Fruit fly (Drosophila melanogaster) whole organism, embryonic: ENCODE results near the gene net.
A peak's percentile ranks its signal among the peaks of the same experiment; 100 is the strongest.

Experiments
- CG14014 ChIP-seq: fragments of 200-800 bp; sonication (Bioruptor generic); IDR thresholded peaks from 2 replicates; pipeline ENCODE4 v1.3.6; 2022; ENCODE audit warnings: missing biosample characterization, missing genetic modification characterization
- CG14667 ChIP-seq: fragments of 200-800 bp; sonication (Bioruptor generic); IDR thresholded peaks from 2 replicates; pipeline ENCODE4 v1.3.6; 2022; ENCODE audit warnings: missing biosample characterization, missing genetic modification characterization
- CG1529 ChIP-seq: fragments of 200-800 bp; sonication (Bioruptor generic); optimal IDR thresholded peaks from 3 replicates; lab custom pipeline; 2018; ENCODE audit warnings: missing biosample characterization, missing genetic modification characterization
- CG16779 ChIP-seq: fragments of 200-800 bp; sonication (Bioruptor generic); IDR thresholded peaks from 2 replicates; pipeline ENCODE4 v1.3.6; 2022; ENCODE audit warnings: missing biosample characterization, missing genetic modification characterization
- CG17385 ChIP-seq: fragments of 200-800 bp; sonication (Bioruptor generic); optimal IDR thresholded peaks from 3 replicates; lab custom pipeline; 2018; ENCODE audit warnings: missing biosample characterization, mild to moderate bottlenecking, missing genetic modification characterization
- CG17802 ChIP-seq: fragments of 200-800 bp; sonication (Bioruptor generic); optimal IDR thresholded peaks from 2 replicates; lab custom pipeline; 2018; ENCODE audit warnings: missing biosample characterization, mild to moderate bottlenecking, missing genetic modification characterization, moderate library complexity
- CG1832 ChIP-seq: fragments of 200-800 bp; sonication (Bioruptor generic); optimal IDR thresholded peaks from 2 replicates; lab custom pipeline; 2017; ENCODE audit warnings: missing biosample characterization, mild to moderate bottlenecking, missing genetic modification characterization, inconsistent platforms
- CG18619 ChIP-seq: fragments of 200-800 bp; sonication (Bioruptor generic); optimal IDR thresholded peaks from 3 replicates; lab custom pipeline; 2017; ENCODE audit warnings: missing biosample characterization, mild to moderate bottlenecking, missing genetic modification characterization
- CG2120 ChIP-seq: fragments of 200-800 bp; sonication (Bioruptor generic); optimal IDR thresholded peaks from 3 replicates; lab custom pipeline; 2016; ENCODE audit warnings: missing biosample characterization, missing genetic modification characterization
- CG30020 ChIP-seq: fragments of 200-800 bp; optimal IDR thresholded peaks from 2 replicates; lab custom pipeline; 2019; ENCODE audit warnings: missing biosample characterization, mild to moderate bottlenecking, missing genetic modification characterization, moderate library complexity
- CG31224 ChIP-seq: fragments of 200-800 bp; sonication (Bioruptor generic); IDR thresholded peaks from 2 replicates; pipeline ENCODE4 v1.3.6; 2022; ENCODE audit warnings: missing biosample characterization, missing genetic modification characterization
- CG32772 ChIP-seq: fragments of 200-800 bp; sonication (Bioruptor generic); IDR thresholded peaks from 2 replicates; pipeline ENCODE4 v1.3.6; 2022; ENCODE audit warnings: missing biosample characterization, missing genetic modification characterization
- CG5245 ChIP-seq: fragments of 200-800 bp; sonication (Bioruptor generic); optimal IDR thresholded peaks from 3 replicates; lab custom pipeline; 2016; ENCODE audit warnings: missing biosample characterization, missing genetic modification characterization
- CG7963 ChIP-seq: fragments of 200-800 bp; sonication (Bioruptor generic); IDR thresholded peaks from 3 replicates; pipeline ENCODE4 v1.3.6; 2022; ENCODE audit warnings: missing biosample characterization, missing genetic modification characterization; ENCODE audit not compliant: partially characterized antibody
- CG8765 ChIP-seq: fragments of 200-800 bp; sonication (Bioruptor generic); IDR thresholded peaks from 2 replicates; pipeline ENCODE4 v1.3.6; 2022; ENCODE audit warnings: missing biosample characterization, missing genetic modification characterization
- CG9797 ChIP-seq: fragments of 200-800 bp; sonication (Bioruptor generic); optimal IDR thresholded peaks from 3 replicates; lab custom pipeline; 2018; ENCODE audit warnings: missing biosample characterization, mild to moderate bottlenecking, missing genetic modification characterization
- CoRest ChIP-seq: fragments of 200-800 bp; sonication (Bioruptor generic); optimal IDR thresholded peaks from 3 replicates; lab custom pipeline; 2018; ENCODE audit warnings: missing biosample characterization, mild to moderate bottlenecking, missing genetic modification characterization, moderate library complexity
- Dip2 ChIP-seq: fragments of 200-800 bp; sonication (Bioruptor generic); IDR thresholded peaks from 2 replicates; pipeline ENCODE4 v1.3.6; 2022; ENCODE audit warnings: missing biosample characterization, missing genetic modification characterization
- Dip3 ChIP-seq: fragments of 200-800 bp; sonication (Bioruptor generic); optimal IDR thresholded peaks from 3 replicates; lab custom pipeline; 2016; ENCODE audit warnings: missing biosample characterization, missing genetic modification characterization
- Doc2 ChIP-seq: fragments of 200-800 bp; sonication (Bioruptor generic); IDR thresholded peaks from 2 replicates; pipeline ENCODE4 v1.3.6; 2022; ENCODE audit warnings: missing biosample characterization, missing genetic modification characterization
- Dp ChIP-seq: fragments of 200-800 bp; sonication (Bioruptor generic); optimal IDR thresholded peaks from 2 replicates; lab custom pipeline; 2018; ENCODE audit warnings: missing biosample characterization, mild to moderate bottlenecking, missing genetic modification characterization, moderate library complexity
- Gsc ChIP-seq: fragments of 200-800 bp; sonication (Bioruptor generic); IDR thresholded peaks from 2 replicates; pipeline ENCODE4 v1.3.6; 2022; ENCODE audit warnings: missing biosample characterization, missing genetic modification characterization
- Gug ChIP-seq: fragments of 200-800 bp; sonication (Bioruptor generic); IDR thresholded peaks from 4 replicates; pipeline ENCODE4 v1.3.6; 2022; ENCODE audit warnings: missing biosample characterization, missing genetic modification characterization
- HLH3B ChIP-seq: fragments of 200-800 bp; sonication (Bioruptor generic); IDR thresholded peaks from 2 replicates; pipeline ENCODE4 v1.3.6; 2022; ENCODE audit warnings: missing biosample characterization, missing genetic modification characterization
- MBD-R2 ChIP-seq: fragments of 200-800 bp; sonication (Bioruptor generic); IDR thresholded peaks from 2 replicates; pipeline ENCODE4 v1.3.6; 2022; ENCODE audit warnings: missing biosample characterization, missing genetic modification characterization
- Max ChIP-seq: fragments of 200-800 bp; sonication (Bioruptor generic); optimal IDR thresholded peaks from 2 replicates; lab custom pipeline; 2016; ENCODE audit warnings: missing biosample characterization, mild to moderate bottlenecking, missing genetic modification characterization
- Neu2 ChIP-seq: fragments of 200-800 bp; sonication (Bioruptor generic); optimal IDR thresholded peaks from 3 replicates; lab custom pipeline; 2016; ENCODE audit warnings: missing biosample characterization, missing genetic modification characterization, borderline replicate concordance
- NfI ChIP-seq: fragments of 200-800 bp; sonication (Bioruptor generic); optimal IDR thresholded peaks from 3 replicates; lab custom pipeline; 2018; ENCODE audit warnings: missing biosample characterization, mild to moderate bottlenecking, missing genetic modification characterization, moderate library complexity
- Rfx ChIP-seq: fragments of 200-800 bp; sonication (Bioruptor generic); IDR thresholded peaks from 2 replicates; pipeline ENCODE4 v1.3.6; 2022; ENCODE audit warnings: missing biosample characterization, missing genetic modification characterization
- Side ChIP-seq: fragments of 200-800 bp; sonication (Bioruptor generic); optimal IDR thresholded peaks from 2 replicates; lab custom pipeline; 2016; ENCODE audit warnings: missing biosample characterization, missing genetic modification characterization
- TFAM ChIP-seq: fragments of 200-800 bp; sonication (Bioruptor generic); optimal IDR thresholded peaks from 2 replicates; lab custom pipeline; 2017; ENCODE audit warnings: missing biosample characterization, missing genetic modification characterization, inconsistent platforms
- Trl ChIP-seq, 3 experiments: fragments of >200 bp in 2 of 3; fragments of 200-800 bp in 1 of 3; sonication (Bioruptor generic) in 1 of 3; optimal IDR thresholded peaks; 2 replicates in 1 of 3; 3 replicates in 2 of 3; lab custom pipeline; 2016 to 2017; ENCODE audit warnings: missing biosample characterization in 1 of 3, missing genetic modification characterization in 1 of 3
- bowl ChIP-seq: fragments of 200-800 bp; sonication (Bioruptor generic); IDR thresholded peaks from 2 replicates; pipeline ENCODE4 v1.3.6; 2022; ENCODE audit warnings: missing biosample characterization, missing genetic modification characterization
- btn ChIP-seq: fragments of 200-800 bp; sonication (Bioruptor generic); optimal IDR thresholded peaks from 2 replicates; lab custom pipeline; 2016; ENCODE audit warnings: missing biosample characterization, missing genetic modification characterization
- cas ChIP-seq: fragments of 200-800 bp; sonication (Bioruptor generic); IDR thresholded peaks from 2 replicates; pipeline ENCODE4 v1.3.6; 2022; ENCODE audit warnings: missing biosample characterization, missing genetic modification characterization
- chif ChIP-seq, 2 experiments: fragments of 200-800 bp; sonication (Bioruptor generic); optimal IDR thresholded peaks; 3 replicates each; lab custom pipeline; 2016; ENCODE audit warnings: missing biosample characterization in 2 of 2, missing genetic modification characterization in 2 of 2
- danr ChIP-seq: fragments of 200-800 bp; sonication (Bioruptor generic); IDR thresholded peaks from 2 replicates; pipeline ENCODE4 v1.3.6; 2022; ENCODE audit warnings: missing biosample characterization, missing genetic modification characterization
- hkb ChIP-seq, 2 experiments: fragments of 200-800 bp in 1 of 2; fragments of >200 bp in 1 of 2; sonication (Bioruptor generic) in 1 of 2; IDR thresholded peaks in 1 of 2; optimal IDR thresholded peaks in 1 of 2; 2 replicates each; pipeline versions ENCODE4 v1.3.6 to Lab custom; 2017 to 2022; ENCODE audit warnings: missing biosample characterization in 1 of 2, missing genetic modification characterization in 1 of 2
- kah ChIP-seq: fragments of 200-800 bp; sonication (Bioruptor generic); optimal IDR thresholded peaks from 2 replicates; lab custom pipeline; 2018; ENCODE audit warnings: missing biosample characterization, mild to moderate bottlenecking, missing genetic modification characterization
- kni ChIP-seq: fragments of 200-800 bp; sonication (Bioruptor generic); optimal IDR thresholded peaks from 3 replicates; lab custom pipeline; 2017; ENCODE audit warnings: mild to moderate bottlenecking, missing biosample characterization, missing genetic modification reagents, missing genetic modification characterization
- lbe ChIP-seq: fragments of 200-800 bp; sonication (Bioruptor generic); optimal IDR thresholded peaks from 2 replicates; lab custom pipeline; 2016; ENCODE audit warnings: missing biosample characterization, mild to moderate bottlenecking, missing genetic modification characterization
- mam ChIP-seq: fragments of 200-800 bp; sonication (Bioruptor generic); optimal IDR thresholded peaks from 3 replicates; lab custom pipeline; 2016; ENCODE audit warnings: missing biosample characterization, missing genetic modification characterization
- nau ChIP-seq: fragments of 200-800 bp; sonication (Bioruptor generic); optimal IDR thresholded peaks from 3 replicates; lab custom pipeline; 2017; ENCODE audit warnings: missing biosample characterization, mild to moderate bottlenecking, missing genetic modification characterization, missing genetic modification reagents
- onecut ChIP-seq: fragments of 200-800 bp; sonication (Bioruptor generic); IDR thresholded peaks from 2 replicates; pipeline ENCODE4 v1.3.6; 2022; ENCODE audit warnings: missing biosample characterization, missing genetic modification characterization
- p53 ChIP-seq: fragments of 200-800 bp; sonication (Bioruptor generic); optimal IDR thresholded peaks from 2 replicates; lab custom pipeline; 2016; ENCODE audit warnings: missing biosample characterization, missing genetic modification characterization
- ranshi ChIP-seq: fragments of 200-800 bp; sonication (Bioruptor generic); IDR thresholded peaks from 2 replicates; pipeline ENCODE4 v1.3.6; 2022; ENCODE audit warnings: missing biosample characterization, missing genetic modification characterization
- toy ChIP-seq: fragments of 200-800 bp; sonication (Bioruptor generic); IDR thresholded peaks from 2 replicates; pipeline ENCODE4 v1.3.6; 2022; ENCODE audit warnings: missing biosample characterization, missing genetic modification characterization
- tx ChIP-seq: fragments of 200-800 bp; sonication (Bioruptor generic); optimal IDR thresholded peaks from 2 replicates; lab custom pipeline; 2016; ENCODE audit warnings: missing biosample characterization, missing genetic modification characterization
- unc-4 ChIP-seq: fragments of 200-800 bp; sonication (Bioruptor generic); IDR thresholded peaks from 2 replicates; pipeline ENCODE4 v1.3.6; 2022; ENCODE audit warnings: missing biosample characterization, missing genetic modification characterization; ENCODE audit not compliant: partially characterized antibody
- wdn ChIP-seq: fragments of 200-800 bp; sonication (Bioruptor generic); IDR thresholded peaks from 2 replicates; pipeline ENCODE4 v1.3.6; 2022; ENCODE audit warnings: missing biosample characterization, missing genetic modification characterization
- zen2 ChIP-seq: fragments of 200-800 bp; sonication (Bioruptor generic); IDR thresholded peaks from 3 replicates; pipeline ENCODE4 v1.3.6; 2022; ENCODE audit warnings: missing biosample characterization, missing genetic modification characterization; ENCODE audit not compliant: partially characterized antibody

net gene

DNA sequence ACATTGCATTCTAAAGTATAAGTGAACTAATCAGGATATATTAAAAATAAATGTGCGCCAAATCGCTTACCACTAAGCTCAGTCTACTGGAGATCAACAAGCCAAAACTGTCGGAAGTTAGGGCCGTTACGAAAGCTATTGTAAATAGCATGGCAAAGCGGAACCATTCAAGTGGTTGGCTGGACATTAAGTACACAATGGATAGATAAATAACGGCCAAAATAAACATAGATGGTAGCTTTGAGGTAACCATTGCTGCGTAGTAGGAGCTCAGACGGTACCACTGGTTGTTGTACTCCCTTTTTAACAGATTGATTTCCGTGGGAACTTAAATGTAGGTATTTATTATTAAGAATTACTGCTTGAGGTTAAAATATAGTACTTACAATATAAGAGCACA, 30.6 kb upstream of the net start (continued):
- no peak for TF ChIP-seq bowl (GFP tag; lab: Robert Waterston, UW)
- peak; percentile 75 for TF ChIP-seq kni (GFP tag; lab: Kevin White, UChicago)
- TF ChIP-seq CG1529 (GFP tag; lab: Kevin White, UChicago) = no peak
- TF ChIP-seq Gug (GFP tag; lab: Robert Waterston, UW) = no peak
- no peak for TF ChIP-seq CG14667 (GFP tag; lab: Robert Waterston, UW)
- TF ChIP-seq mam (GFP tag; lab: Kevin White, UChicago) = no peak
- TF ChIP-seq MBD-R2 = no peak
- TF ChIP-seq Gsc (GFP tag; lab: Robert Waterston, UW) = no peak
- peak; percentile 31; the same call in 1 of the 2 replicates for TF ChIP-seq onecut
- TF ChIP-seq wdn = no peak
- TF ChIP-seq CG5245 = no peak
- no peak for TF ChIP-seq zen2 (GFP tag; lab: Robert Waterston, UW)
- TF ChIP-seq cas (GFP tag; lab: Robert Waterston, UW) = no peak
- peak; percentile 19 for TF ChIP-seq CG18619 (GFP tag; lab: Kevin White, UChicago)
- no peak for TF ChIP-seq CG16779
- TF ChIP-seq kah = no peak
- TF ChIP-seq HLH3B (GFP tag; lab: Robert Waterston, UW) = peak; percentile 39; the same call in 1 of the 2 replicates
- TF ChIP-seq unc-4 (GFP tag; lab: Robert Waterston, UW) = no peak
- no peak for TF ChIP-seq CG17802 (tag; lab: Kevin White, UChicago)
- TF ChIP-seq chif (GFP tag; optimal IDR thresholded peaks at IDR 0.05; lab: Kevin White, UChicago) = peak in 1 of 2 experiments; percentile 3
- peak; percentile 11 for TF ChIP-seq CG2120
- no peak for TF ChIP-seq Doc2 (GFP tag; lab: Robert Waterston, UW)
- TF ChIP-seq Side (GFP tag; lab: Kevin White, UChicago) = no peak
- TF ChIP-seq CG30020 (tag; lab: Kevin White, UChicago) = no peak
- TF ChIP-seq toy (GFP tag; lab: Robert Waterston, UW) = no peak
- TF ChIP-seq CG7963 (GFP tag; lab: Robert Waterston, UW) = no peak
- no peak for TF ChIP-seq Trl (optimal IDR thresholded peaks at IDR 0.05; lab: Kevin White, UChicago)
- TF ChIP-seq Trl (GFP tag; optimal IDR thresholded peaks at IDR 0.05; lab: Kevin White, UChicago) = peak; percentile 14
- TF ChIP-seq Dp (GFP tag; lab: Kevin White, UChicago) = no peak
- TF ChIP-seq lbe (GFP tag; lab: Kevin White, UChicago) = no peak
- TF ChIP-seq Neu2 = no peak
- TF ChIP-seq CG14014 (GFP tag; lab: Robert Waterston, UW) = peak; percentile 62; the same call in 1 of the 2 replicates
- TF ChIP-seq CoRest (tag; lab: Kevin White, UChicago) = no peak
- no peak for TF ChIP-seq CG31224 (GFP tag; lab: Robert Waterston, UW)
- TF ChIP-seq Max (GFP tag; lab: Kevin White, UChicago) = no peak
- TF ChIP-seq tx (GFP tag; lab: Kevin White, UChicago) = no peak
- peak; percentile 4 for TF ChIP-seq CG17385 (GFP tag; lab: Kevin White, UChicago)
- TF ChIP-seq Dip2 = no peak
- TF ChIP-seq CG32772 = no peak
- no peak for TF ChIP-seq CG8765 (GFP tag; lab: Robert Waterston, UW)
- TF ChIP-seq btn (GFP tag; lab: Kevin White, UChicago) = peak; percentile 18
- no peak for TF ChIP-seq danr (GFP tag; lab: Robert Waterston, UW)
- TF ChIP-seq TFAM (GFP tag; lab: Kevin White, UChicago) = no peak
- TF ChIP-seq hkb (optimal IDR thresholded peaks at IDR 0.05; lab: Kevin White, UChicago) = no peak
- TF ChIP-seq hkb (GFP tag; IDR thresholded peaks at IDR 0.05; lab: Robert Waterston, UW) = peak; percentile 56
- no peak for TF ChIP-seq CG1832
- TF ChIP-seq CG9797 (GFP tag; lab: Kevin White, UChicago) = no peak
- no peak; the same call in 1 of the 2 replicates for TF ChIP-seq ranshi (GFP tag; lab: Robert Waterston, UW)
- peak; percentile 37 for TF ChIP-seq nau (GFP tag; lab: Kevin White, UChicago)
- TF ChIP-seq Rfx (GFP tag; lab: Robert Waterston, UW) = peak; percentile 40; the same call in 1 of the 2 replicates
- TF ChIP-seq p53 (GFP tag; lab: Kevin White, UChicago) = no peak
- peak; percentile 13 for TF ChIP-seq NfI (GFP tag; lab: Kevin White, UChicago)
- no peak for TF ChIP-seq Dip3 (GFP tag; lab: Kevin White, UChicago)
